Fruit fly (Drosophila melanogaster): ENCODE results near the gene CG9676.
A peak's percentile ranks its signal among the peaks of the same experiment; 100 is the strongest.

The CG9676 gene

dm6 chrX:16734647-16735046 lies 34.7 kb upstream of the CG9676 start, which contains the start of gene TwdlY:
Gene TwdlY (plus strand): TSS chrX:16734947.
- TF ChIP-seq foxo (GFP tag; optimal IDR thresholded peaks at IDR 0.05) (no peak), dmrt93B (GFP tag; optimal IDR thresholded peaks at IDR 0.05) (no peak), Jra (GFP tag; optimal IDR thresholded peaks at IDR 0.05) (no peak), fru (GFP tag; optimal IDR thresholded peaks at IDR 0.05) (no peak), ey (GFP tag; optimal IDR thresholded peaks at IDR 0.05) (no peak), rgr (GFP tag; optimal IDR thresholded peaks at IDR 0.05) (no peak)

DNA sequence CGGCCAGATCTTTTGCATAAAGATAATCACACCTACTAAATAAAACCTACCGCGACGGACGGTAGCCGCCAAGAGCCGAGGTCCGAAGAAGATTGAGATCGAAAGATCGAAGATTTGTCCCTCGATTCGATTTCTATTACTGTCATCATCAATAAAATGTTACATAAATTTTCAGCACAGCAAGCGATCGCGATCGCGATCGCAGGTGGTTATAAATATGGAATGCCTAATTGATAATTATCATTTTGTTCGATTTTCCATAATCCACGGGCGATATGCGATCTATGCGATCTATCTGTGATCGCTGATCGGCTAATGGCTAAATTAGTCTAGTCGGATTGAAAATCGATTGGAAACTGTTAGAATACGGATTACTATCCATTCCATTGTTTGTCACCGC lies 33.3 kb upstream of the CG9676 start:
- TF ChIP-seq ey (GFP tag; optimal IDR thresholded peaks at IDR 0.05) (no peak), CrebA (GFP tag; optimal IDR thresholded peaks at IDR 0.05; ENCODE audit: borderline replicate concordance) (no peak), Mio (GFP tag; optimal IDR thresholded peaks at IDR 0.05) (no peak), sv (GFP tag; optimal IDR thresholded peaks at IDR 0.05) (no peak), dsf (GFP tag; optimal IDR thresholded peaks at IDR 0.05; ENCODE audit: borderline replicate concordance) (no peak)

- no peak for TF ChIP-seq Jra (GFP tag; optimal IDR thresholded peaks at IDR 0.05)
- no peak for TF ChIP-seq N (GFP tag; optimal IDR thresholded peaks at IDR 0.05)
- no peak for TF ChIP-seq Myc (optimal IDR thresholded peaks at IDR 0.05)
- no peak for TF ChIP-seq br (GFP tag; optimal IDR thresholded peaks at IDR 0.05)
- TF ChIP-seq Vsx2 (GFP tag; optimal IDR thresholded peaks at IDR 0.05; ENCODE audit: partially characterized antibody) = no peak
- TF ChIP-seq rgr (GFP tag; optimal IDR thresholded peaks at IDR 0.05) = no peak
- TF ChIP-seq sage (GFP tag; optimal IDR thresholded peaks at IDR 0.05) = no peak
- no peak for TF ChIP-seq sv (GFP tag; optimal IDR thresholded peaks at IDR 0.05)
- TF ChIP-seq pan (optimal IDR thresholded peaks at IDR 0.05) = no peak
- TF ChIP-seq h (GFP tag; optimal IDR thresholded peaks at IDR 0.05) = no peak
- TF ChIP-seq Abd-B (GFP tag; optimal IDR thresholded peaks at IDR 0.05) = no peak
- TF ChIP-seq ey (GFP tag; optimal IDR thresholded peaks at IDR 0.05) = no peak
- TF ChIP-seq fru (GFP tag; optimal IDR thresholded peaks at IDR 0.05) = no peak
- TF ChIP-seq dl (GFP tag; optimal IDR thresholded peaks at IDR 0.05; ENCODE audit: insufficient read depth in 1 of 2, partially characterized antibody in 2 of 2) = no peak
Measured at dm6 chrX:16730791-16731190, 30.8 kb upstream of the CG9676 start, which contains the start of gene TwdlX. Gene TwdlX (plus strand): TSS chrX:16731091.

DNA sequence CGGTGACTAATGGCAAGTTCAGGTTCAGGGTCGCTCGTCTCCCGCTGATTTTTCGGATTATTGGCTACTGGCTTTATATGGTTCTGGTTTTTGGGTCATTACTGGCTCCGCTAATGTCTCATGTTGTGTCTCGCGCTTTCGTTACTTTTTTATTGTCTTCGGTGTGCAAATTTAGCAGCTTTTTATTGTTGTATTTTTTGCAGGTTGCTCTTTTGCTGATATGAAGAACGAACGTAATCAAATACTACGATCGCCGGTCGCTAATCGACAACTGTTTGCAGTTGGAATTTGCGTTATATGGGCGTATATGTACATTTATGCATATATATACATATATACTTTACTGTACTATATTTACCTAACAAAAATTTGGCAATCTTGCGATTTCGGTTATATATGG lies 24.6 kb upstream of the CG9676 start:
- TF ChIP-seq jim (GFP tag; optimal IDR thresholded peaks at IDR 0.05) = no peak
- TF ChIP-seq fru (GFP tag; optimal IDR thresholded peaks at IDR 0.05) = peak; percentile 5

DNA sequence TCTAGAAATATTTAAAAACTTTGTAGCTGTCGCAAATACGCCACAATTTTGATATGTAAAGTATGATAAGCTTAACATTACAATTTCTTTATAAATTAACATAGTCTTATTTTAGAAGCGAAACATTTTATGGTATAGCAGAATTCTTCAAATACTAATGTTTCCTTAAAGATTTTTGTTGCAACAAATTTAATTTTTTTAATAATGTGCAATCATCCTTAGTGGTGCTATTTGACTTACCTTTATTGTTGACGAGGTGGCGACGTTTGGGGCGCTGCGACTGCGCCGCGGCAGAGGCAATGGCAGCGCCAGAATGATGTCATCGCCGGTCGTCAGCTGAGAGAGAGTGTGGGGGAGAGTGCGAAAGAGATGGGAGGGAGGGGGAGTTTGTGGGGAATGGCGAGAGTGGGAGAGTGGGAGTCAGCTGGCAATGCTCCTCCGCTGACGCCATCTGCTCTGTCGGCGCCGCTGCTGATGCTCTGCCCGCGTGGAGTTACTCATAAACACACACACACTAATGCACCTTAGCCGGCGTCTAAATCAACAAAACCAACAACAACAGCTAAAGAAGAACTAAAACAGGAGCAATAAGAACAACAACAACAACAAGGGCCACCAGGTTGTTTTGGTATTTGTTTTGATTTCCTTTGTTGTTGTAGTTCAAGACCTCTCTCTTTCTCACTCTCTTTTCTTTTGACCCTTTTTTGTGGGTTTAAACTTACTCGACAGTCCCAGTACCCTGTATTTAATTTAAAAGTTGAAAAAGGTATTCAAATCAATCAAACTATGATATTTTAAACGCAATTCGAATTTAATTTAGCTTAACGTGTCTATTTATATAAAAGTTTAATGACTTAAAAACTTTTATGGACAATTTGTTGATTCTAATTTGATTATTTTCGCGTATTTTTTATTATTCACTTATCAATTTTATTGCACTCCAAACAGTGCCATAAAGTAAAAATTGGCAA lies 23.5 kb upstream of the CG9676 start:
- TF ChIP-seq CG32264 (GFP tag; optimal IDR thresholded peaks at IDR 0.05) (no peak), OdsH (GFP tag; optimal IDR thresholded peaks at IDR 0.05) (peak; percentile 72), Hr78 (GFP tag; optimal IDR thresholded peaks at IDR 0.05) (no peak), CrebA (GFP tag; optimal IDR thresholded peaks at IDR 0.05; ENCODE audit: borderline replicate concordance) (peak; percentile 40), fru (GFP tag; optimal IDR thresholded peaks at IDR 0.05) (peak; percentile 68), HLH106 (tag; optimal IDR thresholded peaks at IDR 0.05) (peak; percentile 65), sv (GFP tag; optimal IDR thresholded peaks at IDR 0.05) (peak; percentile 74), CG9705 (GFP tag; optimal IDR thresholded peaks at IDR 0.05) (no peak), dl (GFP tag; optimal IDR thresholded peaks at IDR 0.05; ENCODE audit: insufficient read depth in 1 of 2, partially characterized antibody in 2 of 2) (peak; percentile 31 to 42), Sp1 (GFP tag; optimal IDR thresholded peaks at IDR 0.05) (peak; percentile 78), woc (GFP tag; optimal IDR thresholded peaks at IDR 0.05) (peak; percentile 43), Abd-B (GFP tag; optimal IDR thresholded peaks at IDR 0.05) (no peak), Dfd (GFP tag; optimal IDR thresholded peaks at IDR 0.05) (no peak), psq (GFP tag; optimal IDR thresholded peaks at IDR 0.05) (peak; percentile 39), Mio (GFP tag; optimal IDR thresholded peaks at IDR 0.05) (no peak), GATAd (GFP tag; optimal IDR thresholded peaks at IDR 0.05) (no peak), Hr83 (GFP tag; optimal IDR thresholded peaks at IDR 0.05; ENCODE audit: poor library complexity, severe bottlenecking) (no peak), tai (GFP tag; optimal IDR thresholded peaks at IDR 0.05) (peak; percentile 31), Rel (GFP tag; optimal IDR thresholded peaks at IDR 0.05) (no peak), Rel (tag; optimal IDR thresholded peaks at IDR 0.05) (no peak), usp (GFP tag; optimal IDR thresholded peaks at IDR 0.05) (no peak), Vsx2 (GFP tag; optimal IDR thresholded peaks at IDR 0.05; ENCODE audit: partially characterized antibody) (no peak), foxo (GFP tag; optimal IDR thresholded peaks at IDR 0.05) (peak in 1 of 2 experiments; percentile 64), pan (optimal IDR thresholded peaks at IDR 0.05) (no peak), Jra (GFP tag; optimal IDR thresholded peaks at IDR 0.05) (peak; percentile 30), sage (GFP tag; optimal IDR thresholded peaks at IDR 0.05) (no peak), jim (GFP tag; optimal IDR thresholded peaks at IDR 0.05) (no peak), Hnf4 (GFP tag; optimal IDR thresholded peaks at IDR 0.05) (peak; percentile 49), dsf (GFP tag; optimal IDR thresholded peaks at IDR 0.05; ENCODE audit: borderline replicate concordance) (no peak), brk (GFP tag; optimal IDR thresholded peaks at IDR 0.05) (peak; percentile 19), rgr (GFP tag; optimal IDR thresholded peaks at IDR 0.05) (peak; percentile 79), N (GFP tag; optimal IDR thresholded peaks at IDR 0.05) (no peak), br (GFP tag; optimal IDR thresholded peaks at IDR 0.05) (peak; percentile 56), dmrt93B (GFP tag; optimal IDR thresholded peaks at IDR 0.05) (peak; percentile 40), h (GFP tag; optimal IDR thresholded peaks at IDR 0.05) (peak; percentile 59)
